Fruit fly (Drosophila melanogaster): Measurements from ENCODE around the gene CG33722.

CG33722 gene

dm6 chr3R:8240302-8240682, 3.6 kb upstream of the CG33722 start, which contains the start of gene Ada2b (continued):
- no peak for TF ChIP-seq peb (GFP tag; IDR thresholded peaks at IDR 0.05)
- TF ChIP-seq NfI (GFP tag; optimal IDR thresholded peaks at IDR 0.05), result no peak
- TF ChIP-seq E2f1 (GFP tag; IDR thresholded peaks at IDR 0.05), result no peak
- no peak for TF ChIP-seq zen2 (GFP tag; IDR thresholded peaks at IDR 0.05; ENCODE audit: partially characterized antibody)
- no peak for TF ChIP-seq repo (GFP tag; optimal IDR thresholded peaks at IDR 0.05)
- TF ChIP-seq Oli (tag; optimal IDR thresholded peaks at IDR 0.05), result no peak
- TF ChIP-seq CG11723 (GFP tag; optimal IDR thresholded peaks at IDR 0.05), result no peak
- TF ChIP-seq CG34422 (GFP tag; IDR thresholded peaks at IDR 0.05), result peak; percentile 49; the same call in 2 of the 3 replicates
- no peak for TF ChIP-seq CG7357 (GFP tag; IDR thresholded peaks at IDR 0.05)
- TF ChIP-seq Asciz (GFP tag; optimal IDR thresholded peaks at IDR 0.05), result no peak
- no peak for TF ChIP-seq ewg (GFP tag; optimal IDR thresholded peaks at IDR 0.05)
- no peak for TF ChIP-seq lbe (GFP tag; optimal IDR thresholded peaks at IDR 0.05)
- no peak for TF ChIP-seq CG2199 (GFP tag; IDR thresholded peaks at IDR 0.05)
- no peak for TF ChIP-seq CG9609 (GFP tag; optimal IDR thresholded peaks at IDR 0.05)
- TF ChIP-seq CG13775 (GFP tag; optimal IDR thresholded peaks at IDR 0.05), result no peak
- TF ChIP-seq crp (GFP tag; optimal IDR thresholded peaks at IDR 0.05), result peak in 1 of 2 experiments; percentile 47
- TF ChIP-seq sug (tag; optimal IDR thresholded peaks at IDR 0.05), result no peak
- TF ChIP-seq psq (GFP tag; optimal IDR thresholded peaks at IDR 0.05), result no peak
- no peak for TF ChIP-seq Eip74EF (GFP tag; optimal IDR thresholded peaks at IDR 0.05)
- TF ChIP-seq CG4730 (GFP tag; IDR thresholded peaks at IDR 0.05), result no peak
- no peak for TF ChIP-seq CG4707 (GFP tag; optimal IDR thresholded peaks at IDR 0.05)
- no peak for TF ChIP-seq ci (GFP tag; IDR thresholded peaks at IDR 0.05)
- no peak for TF ChIP-seq lmd (GFP tag; IDR thresholded peaks at IDR 0.05)
- no peak for TF ChIP-seq CG9437 (GFP tag; optimal IDR thresholded peaks at IDR 0.05)
- TF ChIP-seq CG12391 (tag; optimal IDR thresholded peaks at IDR 0.05), result no peak
- TF ChIP-seq hbn (GFP tag; IDR thresholded peaks at IDR 0.05; ENCODE audit: partially characterized antibody), result no peak
- TF ChIP-seq ems (GFP tag; optimal IDR thresholded peaks at IDR 0.05), result no peak
- no peak for TF ChIP-seq cas (GFP tag; IDR thresholded peaks at IDR 0.05)
- no peak for TF ChIP-seq ttk (GFP tag; IDR thresholded peaks at IDR 0.05)
- TF ChIP-seq CG4328 (GFP tag; optimal IDR thresholded peaks at IDR 0.05), result no peak
- no peak for TF ChIP-seq HmgD (GFP tag; optimal IDR thresholded peaks at IDR 0.05)
- TF ChIP-seq CG12299 (tag; optimal IDR thresholded peaks at IDR 0.05), result no peak
- no peak for TF ChIP-seq gsb-n (tag; optimal IDR thresholded peaks at IDR 0.05)
- no peak for TF ChIP-seq usp (GFP tag; optimal IDR thresholded peaks at IDR 0.05)
- TF ChIP-seq BEAF-32 (GFP tag; optimal IDR thresholded peaks at IDR 0.05), result peak; percentile 58
- no peak for TF ChIP-seq Lpt (GFP tag; optimal IDR thresholded peaks at IDR 0.05)
- no peak for TF ChIP-seq Abd-B (GFP tag; optimal IDR thresholded peaks at IDR 0.05)
- TF ChIP-seq ap (GFP tag; IDR thresholded peaks at IDR 0.05), result no peak
- no peak for TF ChIP-seq CG10209 (GFP tag; optimal IDR thresholded peaks at IDR 0.05)
- TF ChIP-seq jumu (GFP tag; optimal IDR thresholded peaks at IDR 0.05), result no peak
- no peak for TF ChIP-seq CG10321 (GFP tag; IDR thresholded peaks at IDR 0.05)
- TF ChIP-seq ssp (GFP tag; IDR thresholded peaks at IDR 0.05), result no peak
- TF ChIP-seq Drgx (GFP tag; IDR thresholded peaks at IDR 0.05), result no peak; the same call in 1 of the 2 replicates
- TF ChIP-seq CG8359 (GFP tag; optimal IDR thresholded peaks at IDR 0.05; ENCODE audit: borderline replicate concordance), result no peak
- TF ChIP-seq dimm (GFP tag; IDR thresholded peaks at IDR 0.05), result no peak
- no peak for TF ChIP-seq ranshi (GFP tag; IDR thresholded peaks at IDR 0.05)
- TF ChIP-seq CG17361 (GFP tag; IDR thresholded peaks at IDR 0.05), result no peak
- no peak for TF ChIP-seq CG11247 (GFP tag; IDR thresholded peaks at IDR 0.05)
- no peak for TF ChIP-seq CG15073 (GFP tag; optimal IDR thresholded peaks at IDR 0.05)
- no peak for TF ChIP-seq slp2 (GFP tag; optimal IDR thresholded peaks at IDR 0.05)
- peak; percentile 48; the same call in 1 of the 2 replicates for TF ChIP-seq MBD-R2 (GFP tag; IDR thresholded peaks at IDR 0.05)
- no peak for TF ChIP-seq Stat92E (GFP tag; optimal IDR thresholded peaks at IDR 0.05)
